Fruit fly (Drosophila melanogaster) whole organism, embryonic: ENCODE results near the gene CG31121.

Experiments
- Atf6 ChIP-seq: fragments of 200-800 bp; sonication (Bioruptor generic); IDR thresholded peaks from 2 replicates; pipeline ENCODE4 v1.3.6; 2022; ENCODE audit warnings: missing biosample characterization, missing genetic modification characterization
- CG10366 ChIP-seq: fragments of 200-800 bp; sonication (Bioruptor generic); IDR thresholded peaks from 2 replicates; pipeline ENCODE4 v1.3.6; 2022; ENCODE audit warnings: missing biosample characterization, missing genetic modification characterization
- CG10431 ChIP-seq: fragments of 200-800 bp; sonication (Bioruptor generic); optimal IDR thresholded peaks from 3 replicates; lab custom pipeline; 2018; ENCODE audit warnings: missing biosample characterization, mild to moderate bottlenecking, missing genetic modification characterization
- CG10959 ChIP-seq: fragments of 200-800 bp; sonication (Bioruptor generic); IDR thresholded peaks from 2 replicates; pipeline ENCODE4 v1.3.6; 2022; ENCODE audit warnings: missing biosample characterization, missing genetic modification characterization
- CG12104 ChIP-seq: fragments of 200-800 bp; sonication (Bioruptor generic); optimal IDR thresholded peaks from 3 replicates; lab custom pipeline; 2016; ENCODE audit warnings: missing biosample characterization, missing genetic modification characterization
- CG14441 ChIP-seq: fragments of 200-800 bp; sonication (Bioruptor generic); IDR thresholded peaks from 2 replicates; pipeline ENCODE4 v1.3.6; 2022; ENCODE audit warnings: missing biosample characterization, missing genetic modification characterization
- CG15514 ChIP-seq: fragments of 200-800 bp; sonication (Bioruptor generic); optimal IDR thresholded peaks from 3 replicates; lab custom pipeline; 2017; ENCODE audit warnings: missing biosample characterization, missing genetic modification characterization, mild to moderate bottlenecking, moderate library complexity, missing genetic modification reagents
- CG15696 ChIP-seq: fragments of 200-800 bp; sonication (Bioruptor generic); optimal IDR thresholded peaks from 2 replicates; lab custom pipeline; 2019; ENCODE audit warnings: missing biosample characterization, mild to moderate bottlenecking, missing genetic modification characterization, moderate library complexity
- CG18476 ChIP-seq: fragments of 200-800 bp; sonication (Bioruptor generic); optimal IDR thresholded peaks from 2 replicates; lab custom pipeline; 2016; ENCODE audit warnings: missing biosample characterization, mild to moderate bottlenecking, missing genetic modification characterization
- CG2875 ChIP-seq: fragments of 200-800 bp; sonication (Bioruptor generic); optimal IDR thresholded peaks from 2 replicates; lab custom pipeline; 2017; ENCODE audit warnings: missing biosample characterization, mild to moderate bottlenecking, missing genetic modification characterization, missing genetic modification reagents
- CG31388 ChIP-seq: fragments of 200-800 bp; sonication (Bioruptor generic); optimal IDR thresholded peaks from 2 replicates; lab custom pipeline; 2016; ENCODE audit warnings: missing biosample characterization, missing genetic modification characterization
- CG32532 ChIP-seq: fragments of 200-800 bp; sonication (Bioruptor generic); IDR thresholded peaks from 2 replicates; pipeline ENCODE4 v1.3.6; 2022; ENCODE audit warnings: missing biosample characterization, missing genetic modification characterization
- CG33557 ChIP-seq: fragments of 200-800 bp; sonication (Bioruptor generic); optimal IDR thresholded peaks from 2 replicates; lab custom pipeline; 2019; ENCODE audit warnings: missing biosample characterization, mild to moderate bottlenecking, missing genetic modification characterization, moderate library complexity
- CG3407 ChIP-seq: fragments of 200-800 bp; sonication (Bioruptor generic); optimal IDR thresholded peaks from 2 replicates; lab custom pipeline; 2018; ENCODE audit warnings: missing biosample characterization, mild to moderate bottlenecking, missing genetic modification characterization
- CG3838 ChIP-seq: fragments of 200-800 bp; sonication (Bioruptor generic); optimal IDR thresholded peaks from 3 replicates; lab custom pipeline; 2016; ENCODE audit warnings: missing biosample characterization, missing genetic modification characterization
- CG3847 ChIP-seq: fragments of 200-800 bp; sonication (Bioruptor generic); IDR thresholded peaks from 2 replicates; pipeline ENCODE4 v1.3.6; 2022; ENCODE audit warnings: missing biosample characterization, missing genetic modification characterization
- CG4730 ChIP-seq: fragments of 200-800 bp; sonication (Bioruptor generic); IDR thresholded peaks from 2 replicates; pipeline ENCODE4 v1.3.6; 2022; ENCODE audit warnings: missing biosample characterization, missing genetic modification characterization
- CG6254 ChIP-seq: fragments of 200-800 bp; sonication (Bioruptor generic); optimal IDR thresholded peaks from 3 replicates; lab custom pipeline; 2017; ENCODE audit warnings: mild to moderate bottlenecking, missing biosample characterization, missing genetic modification reagents, missing genetic modification characterization
- CG6689 ChIP-seq: fragments of 200-800 bp; sonication (Bioruptor generic); IDR thresholded peaks from 2 replicates; pipeline ENCODE4 v1.3.6; 2022; ENCODE audit warnings: missing biosample characterization, missing genetic modification characterization
- CG6854 ChIP-seq: fragments of 200-800 bp; sonication (Bioruptor generic); optimal IDR thresholded peaks from 3 replicates; lab custom pipeline; 2017; ENCODE audit warnings: missing biosample characterization, mild to moderate bottlenecking, missing genetic modification characterization
- CG7928 ChIP-seq: fragments of 200-800 bp; sonication (Bioruptor generic); optimal IDR thresholded peaks from 2 replicates; lab custom pipeline; 2017; ENCODE audit warnings: missing biosample characterization, mild to moderate bottlenecking, missing genetic modification characterization
- CG8944 ChIP-seq: fragments of 200-800 bp; sonication (Bioruptor generic); optimal IDR thresholded peaks from 3 replicates; lab custom pipeline; 2016; ENCODE audit warnings: missing biosample characterization, missing genetic modification characterization
- HmgZ ChIP-seq: fragments of 200-800 bp; sonication (Bioruptor generic); optimal IDR thresholded peaks from 2 replicates; lab custom pipeline; 2018; ENCODE audit warnings: missing biosample characterization, mild to moderate bottlenecking, missing genetic modification characterization
- Hmr ChIP-seq: fragments of 200-800 bp; sonication (Bioruptor generic); optimal IDR thresholded peaks from 3 replicates; lab custom pipeline; 2017; ENCODE audit warnings: mild to moderate bottlenecking, missing biosample characterization, missing genetic modification reagents, missing genetic modification characterization
- Hr51 ChIP-seq, 2 experiments: fragments of 200-800 bp; sonication (Bioruptor generic); optimal IDR thresholded peaks; 2 replicates in 1 of 2; 3 replicates in 1 of 2; lab custom pipeline; 2016 to 2018; ENCODE audit warnings: missing biosample characterization in 2 of 2, missing genetic modification characterization in 2 of 2, mild to moderate bottlenecking in 1 of 2, moderate library complexity in 1 of 2
- MTF-1 ChIP-seq: fragments of 200-800 bp; sonication (Bioruptor generic); optimal IDR thresholded peaks from 2 replicates; lab custom pipeline; 2018; ENCODE audit warnings: missing biosample characterization, mild to moderate bottlenecking, missing genetic modification characterization, borderline replicate concordance
- Rx ChIP-seq: fragments of 200-800 bp; sonication (Bioruptor generic); IDR thresholded peaks from 2 replicates; pipeline ENCODE4 v1.3.6; 2022; ENCODE audit warnings: missing biosample characterization, missing genetic modification characterization
- Sox100B ChIP-seq: fragments of 200-800 bp; sonication (Bioruptor generic); optimal IDR thresholded peaks from 3 replicates; lab custom pipeline; 2018; ENCODE audit warnings: missing biosample characterization, mild to moderate bottlenecking, missing genetic modification characterization
- Vsx1 ChIP-seq: fragments of 200-800 bp; sonication (Bioruptor generic); optimal IDR thresholded peaks from 2 replicates; lab custom pipeline; 2017; ENCODE audit warnings: missing biosample characterization, mild to moderate bottlenecking, missing genetic modification characterization, missing genetic modification reagents
- Xrp1 ChIP-seq: fragments of 200-800 bp; sonication (Bioruptor generic); IDR thresholded peaks from 2 replicates; pipeline ENCODE4 v1.3.6; 2022; ENCODE audit warnings: missing biosample characterization, missing genetic modification characterization
- aop ChIP-seq: fragments of 200-800 bp; sonication (Bioruptor generic); IDR thresholded peaks from 2 replicates; pipeline ENCODE4 v1.3.6; 2022; ENCODE audit warnings: missing biosample characterization, missing genetic modification characterization
- ara ChIP-seq: fragments of 200-800 bp; sonication (Bioruptor generic); IDR thresholded peaks from 2 replicates; pipeline ENCODE4 v1.3.6; 2022; ENCODE audit warnings: missing biosample characterization, missing genetic modification characterization
- ash1 ChIP-seq: fragments of 200-800 bp; sonication (Bioruptor generic); optimal IDR thresholded peaks from 2 replicates; lab custom pipeline; 2018; ENCODE audit warnings: missing biosample characterization, mild to moderate bottlenecking, missing genetic modification characterization
- bowl ChIP-seq: fragments of 200-800 bp; sonication (Bioruptor generic); IDR thresholded peaks from 2 replicates; pipeline ENCODE4 v1.3.6; 2022; ENCODE audit warnings: missing biosample characterization, missing genetic modification characterization
- corto ChIP-seq: fragments of 200-800 bp; sonication (Bioruptor generic); optimal IDR thresholded peaks from 2 replicates; lab custom pipeline; 2016; ENCODE audit warnings: missing biosample characterization, mild to moderate bottlenecking, missing genetic modification characterization, moderate library complexity
- dmrt11E ChIP-seq: fragments of 200-800 bp; sonication (Bioruptor generic); optimal IDR thresholded peaks from 3 replicates; lab custom pipeline; 2018; ENCODE audit warnings: missing biosample characterization, mild to moderate bottlenecking, missing genetic modification characterization, moderate library complexity
- eve ChIP-seq, 2 experiments: fragments of >200 bp; optimal IDR thresholded peaks; 2 replicates each; lab custom pipeline; 2017; ENCODE audit warnings: missing biosample characterization in 2 of 2, missing genetic modification characterization in 2 of 2
- oc ChIP-seq: fragments of 200-800 bp; sonication (Bioruptor generic); optimal IDR thresholded peaks from 2 replicates; lab custom pipeline; 2018; ENCODE audit warnings: missing biosample characterization, mild to moderate bottlenecking, missing genetic modification characterization, moderate library complexity
- prd ChIP-seq, 3 experiments: fragments of >200 bp in 2 of 3; fragments of 200-800 bp in 1 of 3; sonication (Bioruptor generic) in 1 of 3; optimal IDR thresholded peaks in 2 of 3; IDR thresholded peaks in 1 of 3; 2 replicates in 2 of 3; 3 replicates in 1 of 3; pipeline versions ENCODE4 v1.3.6 to Lab custom; 2017 to 2022; ENCODE audit warnings: missing biosample characterization in 1 of 3, missing genetic modification characterization in 1 of 3
- pros ChIP-seq: fragments of 200-800 bp; sonication (Bioruptor generic); optimal IDR thresholded peaks from 3 replicates; lab custom pipeline; 2019; ENCODE audit warnings: missing biosample characterization, mild to moderate bottlenecking, missing genetic modification characterization, moderate library complexity
- pum ChIP-seq: fragments of 200-800 bp; sonication (Bioruptor generic); optimal IDR thresholded peaks from 2 replicates; lab custom pipeline; 2016; ENCODE audit warnings: missing biosample characterization, missing genetic modification characterization
- row ChIP-seq: fragments of 200-800 bp; sonication (Bioruptor generic); IDR thresholded peaks from 3 replicates; pipeline ENCODE4 v1.3.6; 2022; ENCODE audit warnings: missing biosample characterization, missing genetic modification characterization
- sim ChIP-seq: fragments of 200-800 bp; sonication (Bioruptor generic); IDR thresholded peaks from 2 replicates; pipeline ENCODE4 v1.3.6; 2022; ENCODE audit warnings: missing biosample characterization, missing genetic modification characterization
- sisA ChIP-seq: fragments of 200-800 bp; sonication (Bioruptor generic); IDR thresholded peaks from 2 replicates; pipeline ENCODE4 v1.3.6; 2022; ENCODE audit warnings: missing biosample characterization, missing genetic modification characterization
- stwl ChIP-seq: fragments of 200-800 bp; sonication (Bioruptor generic); optimal IDR thresholded peaks from 3 replicates; lab custom pipeline; 2018; ENCODE audit warnings: missing biosample characterization, mild to moderate bottlenecking, missing genetic modification characterization, moderate library complexity
- tll ChIP-seq, 2 experiments: fragments of 200-800 bp in 1 of 2; fragments of >200 bp in 1 of 2; sonication (Bioruptor generic) in 1 of 2; optimal IDR thresholded peaks; 2 replicates each; lab custom pipeline; 2017 to 2019; ENCODE audit warnings: missing biosample characterization in 2 of 2, missing genetic modification characterization in 2 of 2, mild to moderate bottlenecking in 1 of 2, moderate library complexity in 1 of 2
- toy ChIP-seq: fragments of 200-800 bp; sonication (Bioruptor generic); IDR thresholded peaks from 2 replicates; pipeline ENCODE4 v1.3.6; 2022; ENCODE audit warnings: missing biosample characterization, missing genetic modification characterization

Gene CG31121

DNA sequence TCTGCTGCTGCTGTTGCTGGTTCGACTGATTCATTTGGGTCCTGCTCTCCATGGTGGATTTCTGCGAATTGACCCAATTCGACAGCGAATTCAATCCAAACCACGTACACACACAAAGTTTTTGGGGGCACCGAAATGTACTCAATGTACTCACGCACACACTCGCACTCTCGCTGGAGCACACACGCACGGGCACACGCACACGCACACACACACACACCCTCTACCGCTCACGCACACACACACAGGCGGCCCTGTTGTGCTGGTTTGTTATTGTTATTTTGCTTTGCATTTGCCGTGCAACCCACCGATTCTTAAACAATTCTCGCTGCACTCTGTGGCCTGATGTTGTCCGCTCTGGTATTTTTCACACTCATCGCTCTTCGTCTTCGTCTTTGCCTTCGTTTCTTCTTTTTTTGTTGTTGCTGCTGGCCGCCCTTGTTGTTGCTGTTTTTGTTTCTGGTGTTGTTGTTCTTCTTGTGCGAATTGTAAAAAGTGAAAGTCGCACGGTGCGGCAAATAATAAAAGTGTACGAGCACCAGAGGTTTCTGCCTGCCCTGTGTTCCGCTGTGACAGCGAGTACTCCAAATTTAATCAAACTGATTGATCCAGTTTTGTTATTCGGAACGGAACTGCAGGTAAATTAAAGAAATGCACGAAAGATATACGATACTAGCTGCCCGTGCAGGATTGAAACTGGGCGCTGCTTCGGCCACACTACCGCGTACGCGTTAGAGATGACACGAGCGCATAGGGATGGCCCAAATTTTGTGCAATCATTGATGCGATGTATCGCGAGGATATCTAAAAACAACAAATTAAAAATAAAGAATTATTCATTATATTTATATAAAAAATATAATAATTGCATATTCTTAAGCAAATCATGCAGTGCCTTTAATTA, 18.2 kb downstream of the CG31121 start, which contains the start of gene CG3744 (continued):
- TF ChIP-seq CG31388 (GFP tag; lab: Kevin White, UChicago) (peak; percentile 28), eve (GFP tag; optimal IDR thresholded peaks at IDR 0.05; lab: Kevin White, UChicago) (no peak), row (GFP tag; lab: Robert Waterston, UW) (peak; percentile 98), CG6254 (GFP tag; lab: Kevin White, UChicago) (peak; percentile 56), CG3847 (GFP tag; lab: Robert Waterston, UW) (peak; percentile 96), CG32532 (peak; percentile 97), prd (optimal IDR thresholded peaks at IDR 0.05; lab: Kevin White, UChicago) (no peak), prd (GFP tag; IDR thresholded peaks at IDR 0.05; lab: Robert Waterston, UW) (peak; percentile 96), aop (peak; percentile 90; the same call in 1 of the 2 replicates), tll (GFP tag; optimal IDR thresholded peaks at IDR 0.05; lab: Kevin White, UChicago) (no peak), CG2875 (GFP tag; lab: Kevin White, UChicago) (peak; percentile 74), oc (tag; lab: Kevin White, UChicago) (peak; percentile 78), dmrt11E (tag; lab: Kevin White, UChicago) (peak; percentile 86), CG10959 (peak; percentile 88), CG8944 (GFP tag; lab: Kevin White, UChicago) (peak; percentile 69), CG10431 (peak; percentile 48), CG12104 (GFP tag; lab: Kevin White, UChicago) (peak; percentile 77), CG15696 (tag; lab: Kevin White, UChicago) (peak; percentile 91), pum (GFP tag; lab: Kevin White, UChicago) (peak; percentile 68), pros (no peak), ara (GFP tag; lab: Robert Waterston, UW) (peak; percentile 92), CG6854 (peak; percentile 70), corto (GFP tag; lab: Kevin White, UChicago) (peak; percentile 44), Rx (GFP tag; lab: Robert Waterston, UW) (peak; percentile 90), bowl (GFP tag; lab: Robert Waterston, UW) (peak; percentile 86), CG10366 (GFP tag; lab: Robert Waterston, UW) (peak; percentile 95), Vsx1 (GFP tag; lab: Kevin White, UChicago) (no peak), CG14441 (GFP tag; lab: Robert Waterston, UW) (peak; percentile 94), CG18476 (peak; percentile 71), Xrp1 (GFP tag; lab: Robert Waterston, UW) (peak; percentile 95), CG6689 (GFP tag; lab: Robert Waterston, UW) (peak; percentile 93), sisA (GFP tag; lab: Robert Waterston, UW) (peak; percentile 94), Sox100B (GFP tag; lab: Kevin White, UChicago) (no peak), Atf6 (GFP tag; lab: Robert Waterston, UW) (peak; percentile 82), MTF-1 (GFP tag; lab: Kevin White, UChicago) (peak; percentile 81), Hmr (GFP tag; lab: Kevin White, UChicago) (peak; percentile 95), CG3407 (GFP tag; lab: Kevin White, UChicago) (peak; percentile 78), sim (peak; percentile 49; the same call in 1 of the 2 replicates), CG4730 (peak; percentile 84), Hr51 (GFP tag; optimal IDR thresholded peaks at IDR 0.05; lab: Kevin White, UChicago) (peak; percentile 79 to 87), CG33557 (GFP tag; lab: Kevin White, UChicago) (peak; percentile 78), stwl (peak; percentile 29), CG15514 (GFP tag; lab: Kevin White, UChicago) (peak; percentile 88), ash1 (GFP tag; lab: Kevin White, UChicago) (peak; percentile 70), toy (GFP tag; lab: Robert Waterston, UW) (peak; percentile 83), CG3838 (peak; percentile 68), HmgZ (tag; lab: Kevin White, UChicago) (peak; percentile 73), CG7928 (peak; percentile 63)
